Fruit fly (Drosophila melanogaster) whole organism, embryonic: ENCODE results near the gene sing.

ENCODE experiments used
- Atf6 ChIP-seq: fragments of 200-800 bp; sonication (Bioruptor generic); IDR thresholded peaks from 2 replicates; pipeline ENCODE4 v1.3.6; 2022; ENCODE audit warnings: missing biosample characterization, missing genetic modification characterization
- Awh ChIP-seq: fragments of 200-800 bp; sonication (Bioruptor generic); IDR thresholded peaks from 2 replicates; pipeline ENCODE4, ENCODE4 v1.3.6; 2022; ENCODE audit warnings: missing biosample characterization, missing genetic modification characterization
- B-H1 ChIP-seq: fragments of 200-800 bp; sonication (Bioruptor generic); IDR thresholded peaks from 3 replicates; pipeline ENCODE4 v1.3.6; 2022; ENCODE audit warnings: missing biosample characterization, missing genetic modification characterization
- CG10462 ChIP-seq: fragments of 200-800 bp; sonication (Bioruptor generic); optimal IDR thresholded peaks from 2 replicates; lab custom pipeline; 2016; ENCODE audit warnings: missing biosample characterization, missing genetic modification characterization
- CG11093 ChIP-seq: fragments of 200-800 bp; sonication (Bioruptor generic); IDR thresholded peaks from 3 replicates; pipeline ENCODE4 v1.3.6; 2022; ENCODE audit warnings: missing biosample characterization, missing genetic modification characterization
- CG13287 ChIP-seq: fragments of 200-800 bp; sonication (Bioruptor generic); IDR thresholded peaks from 2 replicates; pipeline ENCODE4 v1.3.6; 2022; ENCODE audit warnings: missing biosample characterization, missing genetic modification characterization; ENCODE audit not compliant: partially characterized antibody
- CG16815 ChIP-seq: fragments of 200-800 bp; sonication (Bioruptor generic); optimal IDR thresholded peaks from 3 replicates; lab custom pipeline; 2017; ENCODE audit warnings: missing biosample characterization, mild to moderate bottlenecking, missing genetic modification characterization
- CG17328 ChIP-seq: fragments of 200-800 bp; sonication (Bioruptor generic); IDR thresholded peaks from 2 replicates; pipeline ENCODE4 v1.3.6; 2022; ENCODE audit warnings: missing biosample characterization, missing genetic modification characterization
- CG17612 ChIP-seq: fragments of 200-800 bp; sonication (Bioruptor generic); IDR thresholded peaks from 2 replicates; pipeline ENCODE4 v1.3.6; 2022; ENCODE audit warnings: missing biosample characterization, missing genetic modification characterization
- CG18262 ChIP-seq: fragments of 200-800 bp; optimal IDR thresholded peaks from 3 replicates; lab custom pipeline; 2019; ENCODE audit warnings: missing biosample characterization, mild to moderate bottlenecking, missing genetic modification characterization, moderate library complexity
- CG32772 ChIP-seq: fragments of 200-800 bp; sonication (Bioruptor generic); IDR thresholded peaks from 2 replicates; pipeline ENCODE4 v1.3.6; 2022; ENCODE audit warnings: missing biosample characterization, missing genetic modification characterization
- CG42726 ChIP-seq: fragments of 200-800 bp; sonication (Bioruptor generic); IDR thresholded peaks from 2 replicates; pipeline ENCODE4 v1.3.6; 2022; ENCODE audit warnings: missing biosample characterization, missing genetic modification characterization; ENCODE audit not compliant: partially characterized antibody
- CG4282 ChIP-seq: fragments of 200-800 bp; sonication (Bioruptor generic); optimal IDR thresholded peaks from 2 replicates; lab custom pipeline; 2016; ENCODE audit warnings: missing biosample characterization, missing genetic modification characterization
- CG7556 ChIP-seq: fragments of 200-800 bp; sonication (Bioruptor generic); optimal IDR thresholded peaks from 2 replicates; lab custom pipeline; 2017; ENCODE audit warnings: missing biosample characterization, mild to moderate bottlenecking, missing genetic modification characterization
- CG7987 ChIP-seq: fragments of 200-800 bp; sonication (Bioruptor generic); optimal IDR thresholded peaks from 2 replicates; lab custom pipeline; 2018; ENCODE audit warnings: missing biosample characterization, mild to moderate bottlenecking, missing genetic modification characterization, moderate library complexity
- CG8290 ChIP-seq, 3 experiments: fragments of 200-800 bp; sonication (Bioruptor generic); optimal IDR thresholded peaks; 2 replicates each; lab custom pipeline; 2016 to 2019; ENCODE audit warnings: missing biosample characterization in 3 of 3, missing genetic modification characterization in 3 of 3, mild to moderate bottlenecking in 2 of 3, moderate library complexity in 1 of 3
- CG9727 ChIP-seq: fragments of 200-800 bp; sonication (Bioruptor generic); optimal IDR thresholded peaks from 3 replicates; lab custom pipeline; 2017; ENCODE audit warnings: missing biosample characterization, mild to moderate bottlenecking, missing genetic modification characterization
- CHES-1-like ChIP-seq: fragments of 200-800 bp; sonication (Bioruptor generic); optimal IDR thresholded peaks from 2 replicates; lab custom pipeline; 2016; ENCODE audit warnings: missing biosample characterization, missing genetic modification characterization
- CkIIα-i1 ChIP-seq: fragments of 200-800 bp; sonication (Bioruptor generic); IDR thresholded peaks from 2 replicates; pipeline ENCODE4 v1.3.6; 2022; ENCODE audit warnings: missing biosample characterization, missing genetic modification characterization
- Dbx ChIP-seq: fragments of 200-800 bp; sonication (Bioruptor generic); IDR thresholded peaks from 3 replicates; pipeline ENCODE4 v1.3.6; 2022; ENCODE audit warnings: missing biosample characterization, missing genetic modification characterization
- Dll ChIP-seq: fragments of 200-800 bp; sonication (Bioruptor generic); IDR thresholded peaks from 4 replicates; pipeline ENCODE4 v1.3.6; 2022; ENCODE audit warnings: missing biosample characterization, missing genetic modification characterization; ENCODE audit not compliant: partially characterized antibody
- Ets97D ChIP-seq: fragments of 200-800 bp; sonication (Bioruptor generic); optimal IDR thresholded peaks from 3 replicates; lab custom pipeline; 2016; ENCODE audit warnings: missing biosample characterization, missing genetic modification characterization
- Fer1 ChIP-seq: fragments of 200-800 bp; sonication (Bioruptor generic); optimal IDR thresholded peaks from 2 replicates; lab custom pipeline; 2017; ENCODE audit warnings: missing biosample characterization, mild to moderate bottlenecking, missing genetic modification characterization
- Jarid2 ChIP-seq: fragments of 200-800 bp; sonication (Bioruptor generic); optimal IDR thresholded peaks from 3 replicates; lab custom pipeline; 2017; ENCODE audit warnings: mild to moderate bottlenecking, missing biosample characterization, missing genetic modification reagents, missing genetic modification characterization
- NC2β ChIP-seq: fragments of 200-800 bp; sonication (Bioruptor generic); optimal IDR thresholded peaks from 2 replicates; lab custom pipeline; 2016; ENCODE audit warnings: missing biosample characterization, missing genetic modification characterization
- NFAT ChIP-seq: fragments of 200-800 bp; sonication (Bioruptor generic); IDR thresholded peaks from 2 replicates; pipeline ENCODE4 v1.3.6; 2022; ENCODE audit warnings: missing biosample characterization, missing genetic modification characterization
- Nf-YA ChIP-seq: fragments of 200-800 bp; sonication (Bioruptor generic); IDR thresholded peaks from 2 replicates; pipeline ENCODE4 v1.3.6; 2022; ENCODE audit warnings: missing biosample characterization, missing genetic modification characterization
- Oli ChIP-seq: fragments of 200-800 bp; sonication (Bioruptor generic); optimal IDR thresholded peaks from 2 replicates; lab custom pipeline; 2018; ENCODE audit warnings: missing biosample characterization, mild to moderate bottlenecking, missing genetic modification characterization, moderate library complexity
- amos ChIP-seq: fragments of 200-800 bp; sonication (Bioruptor generic); IDR thresholded peaks from 2 replicates; pipeline ENCODE4 v1.3.6; 2022; ENCODE audit warnings: missing biosample characterization, missing genetic modification characterization; ENCODE audit not compliant: partially characterized antibody
- cas ChIP-seq: fragments of 200-800 bp; sonication (Bioruptor generic); IDR thresholded peaks from 2 replicates; pipeline ENCODE4 v1.3.6; 2022; ENCODE audit warnings: missing biosample characterization, missing genetic modification characterization
- corto ChIP-seq: fragments of 200-800 bp; sonication (Bioruptor generic); optimal IDR thresholded peaks from 2 replicates; lab custom pipeline; 2016; ENCODE audit warnings: missing biosample characterization, mild to moderate bottlenecking, missing genetic modification characterization, moderate library complexity
- danr ChIP-seq: fragments of 200-800 bp; sonication (Bioruptor generic); IDR thresholded peaks from 2 replicates; pipeline ENCODE4 v1.3.6; 2022; ENCODE audit warnings: missing biosample characterization, missing genetic modification characterization
- disco-r ChIP-seq: fragments of 200-800 bp; sonication (Bioruptor generic); optimal IDR thresholded peaks from 2 replicates; lab custom pipeline; 2016; ENCODE audit warnings: missing biosample characterization, missing genetic modification characterization
- eyg ChIP-seq: fragments of 200-800 bp; sonication (Bioruptor generic); optimal IDR thresholded peaks from 3 replicates; lab custom pipeline; 2016; ENCODE audit warnings: missing biosample characterization, missing genetic modification characterization
- fd96Cb ChIP-seq: fragments of 200-800 bp; sonication (Bioruptor generic); optimal IDR thresholded peaks from 2 replicates; lab custom pipeline; 2018; ENCODE audit warnings: missing biosample characterization, mild to moderate bottlenecking, missing genetic modification characterization, moderate library complexity
- gsb-n ChIP-seq: fragments of 200-800 bp; sonication (Bioruptor generic); optimal IDR thresholded peaks from 3 replicates; lab custom pipeline; 2018; ENCODE audit warnings: missing biosample characterization, mild to moderate bottlenecking, missing genetic modification characterization
- hb ChIP-seq: fragments of 200-800 bp; sonication (Bioruptor generic); IDR thresholded peaks from 3 replicates; pipeline ENCODE4 v1.3.6; 2022; ENCODE audit warnings: missing biosample characterization, missing genetic modification characterization; ENCODE audit not compliant: partially characterized antibody
- hbn ChIP-seq: fragments of 200-800 bp; sonication (Bioruptor generic); IDR thresholded peaks from 2 replicates; pipeline ENCODE4 v1.3.6; 2022; ENCODE audit warnings: missing biosample characterization, missing genetic modification characterization; ENCODE audit not compliant: partially characterized antibody
- pho ChIP-seq: fragments of 200-800 bp; sonication (Bioruptor generic); optimal IDR thresholded peaks from 2 replicates; lab custom pipeline; 2016; ENCODE audit warnings: missing biosample characterization, missing genetic modification characterization
- salm ChIP-seq: fragments of 200-800 bp; sonication (Bioruptor generic); optimal IDR thresholded peaks from 2 replicates; lab custom pipeline; 2018; ENCODE audit warnings: missing biosample characterization, mild to moderate bottlenecking, missing genetic modification characterization
- slp2 ChIP-seq: fragments of 200-800 bp; sonication (Bioruptor generic); optimal IDR thresholded peaks from 2 replicates; lab custom pipeline; 2016; ENCODE audit warnings: missing biosample characterization, missing genetic modification characterization
- sob ChIP-seq: fragments of 200-800 bp; sonication (Bioruptor generic); IDR thresholded peaks from 2 replicates; pipeline ENCODE4 v1.3.6; 2022; ENCODE audit warnings: missing biosample characterization, missing genetic modification characterization
- tap ChIP-seq: fragments of 200-800 bp; optimal IDR thresholded peaks from 3 replicates; lab custom pipeline; 2019; ENCODE audit warnings: missing biosample characterization, mild to moderate bottlenecking, missing genetic modification characterization, moderate library complexity
- yki ChIP-seq: fragments of >200 bp; optimal IDR thresholded peaks from 3 replicates; lab custom pipeline; 2018

sing gene

DNA sequence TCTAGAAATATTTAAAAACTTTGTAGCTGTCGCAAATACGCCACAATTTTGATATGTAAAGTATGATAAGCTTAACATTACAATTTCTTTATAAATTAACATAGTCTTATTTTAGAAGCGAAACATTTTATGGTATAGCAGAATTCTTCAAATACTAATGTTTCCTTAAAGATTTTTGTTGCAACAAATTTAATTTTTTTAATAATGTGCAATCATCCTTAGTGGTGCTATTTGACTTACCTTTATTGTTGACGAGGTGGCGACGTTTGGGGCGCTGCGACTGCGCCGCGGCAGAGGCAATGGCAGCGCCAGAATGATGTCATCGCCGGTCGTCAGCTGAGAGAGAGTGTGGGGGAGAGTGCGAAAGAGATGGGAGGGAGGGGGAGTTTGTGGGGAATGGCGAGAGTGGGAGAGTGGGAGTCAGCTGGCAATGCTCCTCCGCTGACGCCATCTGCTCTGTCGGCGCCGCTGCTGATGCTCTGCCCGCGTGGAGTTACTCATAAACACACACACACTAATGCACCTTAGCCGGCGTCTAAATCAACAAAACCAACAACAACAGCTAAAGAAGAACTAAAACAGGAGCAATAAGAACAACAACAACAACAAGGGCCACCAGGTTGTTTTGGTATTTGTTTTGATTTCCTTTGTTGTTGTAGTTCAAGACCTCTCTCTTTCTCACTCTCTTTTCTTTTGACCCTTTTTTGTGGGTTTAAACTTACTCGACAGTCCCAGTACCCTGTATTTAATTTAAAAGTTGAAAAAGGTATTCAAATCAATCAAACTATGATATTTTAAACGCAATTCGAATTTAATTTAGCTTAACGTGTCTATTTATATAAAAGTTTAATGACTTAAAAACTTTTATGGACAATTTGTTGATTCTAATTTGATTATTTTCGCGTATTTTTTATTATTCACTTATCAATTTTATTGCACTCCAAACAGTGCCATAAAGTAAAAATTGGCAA is 44.4 kb downstream of the sing start (continued):
- TF ChIP-seq CG10462 (GFP tag; lab: Kevin White, UChicago) = peak; percentile 33
- no peak for TF ChIP-seq Nf-YA (GFP tag; lab: Robert Waterston, UW)
- no peak for TF ChIP-seq hbn (GFP tag; lab: Robert Waterston, UW)
- peak; percentile 50 for TF ChIP-seq slp2 (GFP tag; lab: Kevin White, UChicago)
- TF ChIP-seq Awh (GFP tag; lab: Robert Waterston, UW) = peak; percentile 55
- TF ChIP-seq B-H1 = peak; percentile 54
- TF ChIP-seq yki = no peak
- TF ChIP-seq Oli = peak; percentile 80
- no peak for TF ChIP-seq CG4282 (GFP tag; lab: Kevin White, UChicago)
- peak; percentile 35 for TF ChIP-seq disco-r
- no peak for TF ChIP-seq CG11093 (GFP tag; lab: Robert Waterston, UW)
- TF ChIP-seq CG17328 = peak; percentile 76
- TF ChIP-seq gsb-n (tag; lab: Kevin White, UChicago) = peak; percentile 78
- no peak for TF ChIP-seq corto
- TF ChIP-seq CG16815 = peak; percentile 56
- peak; percentile 61 for TF ChIP-seq fd96Cb (tag; lab: Kevin White, UChicago)
- peak; percentile 67 for TF ChIP-seq CG32772
- TF ChIP-seq amos (GFP tag; lab: Robert Waterston, UW) = no peak; the same call in 1 of the 2 replicates
- TF ChIP-seq CG7987 (GFP tag; lab: Kevin White, UChicago) = no peak
- TF ChIP-seq CkIIα-i1 = no peak
- peak; percentile 11 for TF ChIP-seq Jarid2 (GFP tag; lab: Kevin White, UChicago)
- TF ChIP-seq tap (tag; lab: Kevin White, UChicago) = peak; percentile 19
- no peak for TF ChIP-seq CG42726
- TF ChIP-seq hb (GFP tag; lab: Robert Waterston, UW) = no peak
- peak; percentile 58 for TF ChIP-seq pho
- no peak for TF ChIP-seq CHES-1-like (GFP tag; lab: Kevin White, UChicago)
- no peak for TF ChIP-seq cas (GFP tag; lab: Robert Waterston, UW)
- TF ChIP-seq CG13287 (GFP tag; lab: Robert Waterston, UW) = no peak
- TF ChIP-seq salm (tag; lab: Kevin White, UChicago) = peak; percentile 69
- TF ChIP-seq danr = no peak
- TF ChIP-seq NFAT = 0 out of 2 replicates have a peak, but pooled peaks have one; percentile 39
- TF ChIP-seq CG9727 (GFP tag; lab: Kevin White, UChicago) = peak; percentile 78
- TF ChIP-seq CG8290 (GFP tag; optimal IDR thresholded peaks at IDR 0.05; lab: Kevin White, UChicago) = no peak
- peak in 1 of 2 experiments; percentile 2 for TF ChIP-seq CG8290 (tag; optimal IDR thresholded peaks at IDR 0.05; lab: Kevin White, UChicago)
- TF ChIP-seq Ets97D (GFP tag; lab: Kevin White, UChicago) = no peak
- peak; percentile 21 for TF ChIP-seq NC2β

DNA sequence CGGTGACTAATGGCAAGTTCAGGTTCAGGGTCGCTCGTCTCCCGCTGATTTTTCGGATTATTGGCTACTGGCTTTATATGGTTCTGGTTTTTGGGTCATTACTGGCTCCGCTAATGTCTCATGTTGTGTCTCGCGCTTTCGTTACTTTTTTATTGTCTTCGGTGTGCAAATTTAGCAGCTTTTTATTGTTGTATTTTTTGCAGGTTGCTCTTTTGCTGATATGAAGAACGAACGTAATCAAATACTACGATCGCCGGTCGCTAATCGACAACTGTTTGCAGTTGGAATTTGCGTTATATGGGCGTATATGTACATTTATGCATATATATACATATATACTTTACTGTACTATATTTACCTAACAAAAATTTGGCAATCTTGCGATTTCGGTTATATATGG is 45.4 kb downstream of the sing start:
- TF ChIP-seq CG17612 (no peak), eyg (GFP tag; lab: Kevin White, UChicago) (no peak), CG7556 (GFP tag; lab: Kevin White, UChicago) (no peak), CG18262 (no peak), hbn (GFP tag; lab: Robert Waterston, UW) (no peak), Dll (GFP tag; lab: Robert Waterston, UW) (no peak), Dbx (GFP tag; lab: Robert Waterston, UW) (no peak), Atf6 (GFP tag; lab: Robert Waterston, UW) (no peak), Fer1 (GFP tag; lab: Kevin White, UChicago) (no peak), sob (GFP tag; lab: Robert Waterston, UW) (no peak)
- TF ChIP-seq, all 482 proteins: peak for 0
